Worm (Caenorhabditis elegans) whole organism, young adult: ENCODE data around the gene tofu-1.

Experiments
- B0336.3 ChIP-seq: fragments of 200-800 bp; sonication (Bioruptor generic); IDR thresholded peaks from 2 replicates; pipeline ENCODE4 v1.3.6; 2022; ENCODE audit warnings: missing genetic modification characterization, missing compliant biosample characterization
- C06A6.2 ChIP-seq: fragments of 200-800 bp; sonication (Bioruptor generic); conservative IDR thresholded peaks from 2 replicates; pipeline ENCODE4 v1.3.6; 2022; ENCODE audit warnings: missing genetic modification characterization, missing compliant biosample characterization
- F10E7.11 ChIP-seq: sonication (generic microtip); optimal IDR thresholded peaks from 2 replicates; lab custom pipeline; 2017; ENCODE audit warnings: mild to moderate bottlenecking, missing genetic modification characterization, moderate library complexity, missing compliant biosample characterization
- F39B2.1 ChIP-seq: fragments of 200-800 bp; sonication (Bioruptor generic); IDR thresholded peaks from 2 replicates; pipeline ENCODE4 v1.3.6; 2022; ENCODE audit warnings: missing genetic modification reagents, missing genetic modification characterization, missing compliant biosample characterization
- F57A8.1 ChIP-seq: fragments of 200-800 bp; sonication (Bioruptor generic); optimal IDR thresholded peaks from 2 replicates; lab custom pipeline; 2018; ENCODE audit warnings: mild to moderate bottlenecking, missing genetic modification characterization, moderate library complexity, missing compliant biosample characterization
- F57C9.4 ChIP-seq: sonication (generic microtip); optimal IDR thresholded peaks from 2 replicates; lab custom pipeline; 2017; ENCODE audit warnings: mild to moderate bottlenecking, missing genetic modification characterization, missing compliant biosample characterization
- K11D2.4 ChIP-seq: fragments of 200-800 bp; sonication (Bioruptor generic); IDR thresholded peaks from 2 replicates; pipeline ENCODE4 v1.3.6; 2022; ENCODE audit warnings: missing genetic modification reagents, missing genetic modification characterization, missing compliant biosample characterization
- Y53G8AR.9 ChIP-seq: fragments of 200-800 bp; sonication (Bioruptor generic); conservative IDR thresholded peaks from 2 replicates; pipeline ENCODE4 v1.3.6; 2022; ENCODE audit warnings: missing genetic modification reagents, missing genetic modification characterization, missing compliant biosample characterization
- athp-1 ChIP-seq: sonication (generic microtip); optimal IDR thresholded peaks from 2 replicates; lab custom pipeline; 2017; ENCODE audit warnings: mild to moderate bottlenecking, missing genetic modification characterization, missing compliant biosample characterization
- bed-1 ChIP-seq: fragments of 200-800 bp; sonication (Bioruptor generic); IDR thresholded peaks from 2 replicates; pipeline ENCODE4 v1.3.6; 2022; ENCODE audit warnings: missing genetic modification reagents, missing genetic modification characterization, missing compliant biosample characterization
- ccch-3 ChIP-seq: fragments of 200-800 bp; sonication (Bioruptor generic); optimal IDR thresholded peaks from 2 replicates; lab custom pipeline; 2018; ENCODE audit warnings: mild to moderate bottlenecking, missing genetic modification characterization, missing compliant biosample characterization
- cebp-1 ChIP-seq, 2 experiments: fragments of 200-800 bp in 1 of 2; sonication (Bioruptor generic) in 1 of 2; sonication (generic microtip) in 1 of 2; IDR thresholded peaks in 1 of 2; optimal IDR thresholded peaks in 1 of 2; 2 replicates each; pipeline versions ENCODE4 v1.3.6 to Lab custom; 2017 to 2022; ENCODE audit warnings: missing compliant biosample characterization in 2 of 2, missing genetic modification characterization in 2 of 2, mild to moderate bottlenecking in 1 of 2, missing genetic modification reagents in 1 of 2, moderate library complexity in 1 of 2
- ceh-100 ChIP-seq: fragments of 200-800 bp; sonication (Bioruptor generic); IDR thresholded peaks from 2 replicates; pipeline ENCODE4 v1.3.6; 2022; ENCODE audit warnings: missing genetic modification reagents, missing genetic modification characterization, missing compliant biosample characterization
- ceh-27 ChIP-seq: fragments of 200-800 bp; sonication (Bioruptor generic); optimal IDR thresholded peaks from 2 replicates; lab custom pipeline; 2018; ENCODE audit warnings: mild to moderate bottlenecking, missing genetic modification characterization, moderate library complexity, missing compliant biosample characterization
- ceh-58 ChIP-seq: fragments of 200-800 bp; sonication (Bioruptor generic); IDR thresholded peaks from 2 replicates; pipeline ENCODE4 v1.3.6; 2022; ENCODE audit warnings: missing genetic modification characterization, missing compliant biosample characterization
- ceh-91 ChIP-seq: fragments of 200-800 bp; sonication (Bioruptor generic); IDR thresholded peaks from 2 replicates; pipeline ENCODE4 v1.3.6; 2022; ENCODE audit warnings: missing genetic modification reagents, missing genetic modification characterization, missing compliant biosample characterization
- dpff-1 ChIP-seq: sonication (generic microtip); optimal IDR thresholded peaks from 2 replicates; lab custom pipeline; 2017; ENCODE audit warnings: mild to moderate bottlenecking, missing genetic modification characterization, missing compliant biosample characterization
- dpl-1 ChIP-seq: fragments of 150-350 bp; optimal IDR thresholded peaks from 2 replicates; lab custom pipeline; 2014; ENCODE audit warnings: missing biosample characterization, missing genetic modification reagents, missing genetic modification characterization
- egl-18 ChIP-seq: fragments of 200-800 bp; sonication (Bioruptor generic); IDR thresholded peaks from 2 replicates; pipeline ENCODE4 v1.3.6; 2022; ENCODE audit warnings: missing genetic modification reagents, missing genetic modification characterization, missing compliant biosample characterization
- egl-44 ChIP-seq: fragments of 200-800 bp; sonication (Bioruptor generic); IDR thresholded peaks from 2 replicates; pipeline ENCODE4 v1.3.6; 2022; ENCODE audit warnings: missing genetic modification reagents, missing genetic modification characterization, missing compliant biosample characterization
- ekl-4 ChIP-seq: fragments of 200-800 bp; sonication (Bioruptor generic); IDR thresholded peaks from 2 replicates; pipeline ENCODE4 v1.3.6; 2022; ENCODE audit warnings: missing genetic modification reagents, missing genetic modification characterization, missing compliant biosample characterization
- gei-17 ChIP-seq: fragments of 200-800 bp; sonication (Bioruptor generic); optimal IDR thresholded peaks from 2 replicates; lab custom pipeline; 2018; ENCODE audit warnings: mild to moderate bottlenecking, missing genetic modification characterization, missing compliant biosample characterization
- him-1 ChIP-seq: sonication (generic microtip); optimal IDR thresholded peaks from 2 replicates; lab custom pipeline; 2016; ENCODE audit warnings: missing genotype, missing genetic modification reagents, missing genetic modification characterization, missing compliant biosample characterization
- hlh-12 ChIP-seq: sonication (generic microtip); optimal IDR thresholded peaks from 2 replicates; lab custom pipeline; 2016; ENCODE audit warnings: missing genetic modification characterization, missing compliant biosample characterization
- hlh-26 ChIP-seq: fragments of 200-800 bp; sonication (Bioruptor generic); conservative IDR thresholded peaks from 2 replicates; pipeline ENCODE4 v1.3.6; 2022; ENCODE audit warnings: missing genetic modification reagents, missing genetic modification characterization, missing compliant biosample characterization
- hmg-1.2 ChIP-seq: fragments of 200-800 bp; sonication (Bioruptor generic); IDR thresholded peaks from 2 replicates; pipeline ENCODE4 v1.3.6; 2022; ENCODE audit warnings: missing genetic modification reagents, missing genetic modification characterization, missing compliant biosample characterization
- hmg-20 ChIP-seq: fragments of 200-800 bp; sonication (Bioruptor generic); IDR thresholded peaks from 2 replicates; pipeline ENCODE4 v1.3.6; 2022; ENCODE audit warnings: missing genetic modification reagents, missing genetic modification characterization, missing compliant biosample characterization
- lag-1 ChIP-seq: fragments of 200-800 bp; sonication (Bioruptor generic); IDR thresholded peaks from 2 replicates; pipeline ENCODE4 v1.3.6; 2022; ENCODE audit warnings: missing genetic modification reagents, missing genetic modification characterization, missing compliant biosample characterization
- let-607 ChIP-seq, 2 experiments: fragments of 200-800 bp in 1 of 2; sonication (Bioruptor generic) in 1 of 2; sonication (generic microtip) in 1 of 2; optimal IDR thresholded peaks; 2 replicates each; lab custom pipeline; 2016 to 2018; ENCODE audit warnings: mild to moderate bottlenecking in 2 of 2, missing compliant biosample characterization in 2 of 2, missing genetic modification characterization in 2 of 2, moderate library complexity in 2 of 2, missing genotype in 1 of 2
- lin-26 ChIP-seq: fragments of 200-800 bp; sonication (Bioruptor generic); IDR thresholded peaks from 2 replicates; pipeline ENCODE4 v1.3.6; 2022; ENCODE audit warnings: missing genetic modification reagents, missing genetic modification characterization, missing compliant biosample characterization
- lin-40 ChIP-seq: sonication (generic microtip); optimal IDR thresholded peaks from 2 replicates; lab custom pipeline; 2016; ENCODE audit warnings: missing genetic modification characterization, mild to moderate bottlenecking, missing compliant biosample characterization, missing genotype, missing genetic modification reagents
- madf-6 ChIP-seq: fragments of 200-800 bp; sonication (Bioruptor generic); IDR thresholded peaks from 2 replicates; pipeline ENCODE4 v1.3.6; 2022; ENCODE audit warnings: missing genetic modification reagents, missing genetic modification characterization, missing compliant biosample characterization
- mcd-1 ChIP-seq: fragments of 200-800 bp; sonication (Bioruptor generic); IDR thresholded peaks from 2 replicates; pipeline ENCODE4 v1.3.6; 2022; ENCODE audit warnings: missing genetic modification reagents, missing genetic modification characterization, missing compliant biosample characterization
- mxl-1 ChIP-seq: sonication (generic microtip); optimal IDR thresholded peaks from 2 replicates; lab custom pipeline; 2016; ENCODE audit warnings: missing genetic modification characterization, missing compliant biosample characterization
- nhr-120 ChIP-seq: fragments of 200-800 bp; sonication (Bioruptor generic); IDR thresholded peaks from 2 replicates; pipeline ENCODE4 v1.3.6; 2022; ENCODE audit warnings: missing genetic modification characterization, missing compliant biosample characterization
- nhr-90 ChIP-seq: sonication (generic microtip); optimal IDR thresholded peaks from 2 replicates; lab custom pipeline; 2016; ENCODE audit warnings: missing genotype, mild to moderate bottlenecking, missing genetic modification characterization, missing compliant biosample characterization
- pbrm-1 ChIP-seq: fragments of 200-800 bp; sonication (Bioruptor generic); IDR thresholded peaks from 2 replicates; pipeline ENCODE4 v1.3.6; 2022; ENCODE audit warnings: missing genetic modification reagents, missing genetic modification characterization, missing compliant biosample characterization
- rcor-1 ChIP-seq: fragments of 200-800 bp; sonication (Bioruptor generic); IDR thresholded peaks from 2 replicates; pipeline ENCODE4 v1.3.6; 2022; ENCODE audit warnings: missing genetic modification reagents, missing genetic modification characterization, missing compliant biosample characterization
- rec-8 ChIP-seq, 2 experiments: sonication (generic microtip); optimal IDR thresholded peaks; 2 replicates each; lab custom pipeline; 2016; ENCODE audit warnings: mild to moderate bottlenecking in 2 of 2, missing genetic modification characterization in 2 of 2, missing genetic modification reagents in 2 of 2, missing genotype in 2 of 2, missing biosample characterization in 1 of 2, missing compliant biosample characterization in 1 of 2, moderate library complexity in 1 of 2
- sptf-2 ChIP-seq: fragments of 200-800 bp; sonication (Bioruptor generic); optimal IDR thresholded peaks from 2 replicates; lab custom pipeline; 2018; ENCODE audit warnings: mild to moderate bottlenecking, missing genetic modification characterization, missing compliant biosample characterization
- tbx-9 ChIP-seq: sonication (generic microtip); optimal IDR thresholded peaks from 2 replicates; lab custom pipeline; 2016; ENCODE audit warnings: borderline replicate concordance, missing genetic modification characterization, inconsistent platforms, missing compliant biosample characterization
- unc-130 ChIP-seq: sonication (generic microtip); optimal IDR thresholded peaks from 2 replicates; lab custom pipeline; 2016; ENCODE audit warnings: missing genetic modification reagents, missing genetic modification characterization, missing compliant biosample characterization

Gene tofu-1

ce11 chrV:9958231-9958630 is 22.7 kb upstream of the tofu-1 start, which contains the start of gene anmt-3:
TSS of gene anmt-3 (minus strand) at chrV:9958331.
- TF ChIP-seq ekl-4 (GFP tag; lab: Robert Waterston, UW): no peak
- TF ChIP-seq ceh-58: no peak
- no peak for TF ChIP-seq C06A6.2 (GFP tag; lab: Robert Waterston, UW)
- no peak for TF ChIP-seq sptf-2 (GFP tag; lab: Kevin White, UChicago)
- no peak for TF ChIP-seq gei-17 (GFP tag; lab: Kevin White, UChicago)
- TF ChIP-seq him-1: no peak

- TF ChIP-seq dpl-1 (no peak), mxl-1 (tag; lab: Kevin White, UChicago) (no peak), lin-26 (GFP tag; lab: Robert Waterston, UW) (no peak), hmg-20 (GFP tag; lab: Robert Waterston, UW) (no peak), mcd-1 (GFP tag; lab: Robert Waterston, UW) (no peak), hmg-1.2 (GFP tag; lab: Robert Waterston, UW) (no peak), madf-6 (no peak), ceh-100 (GFP tag; lab: Robert Waterston, UW) (no peak), F39B2.1 (GFP tag; lab: Robert Waterston, UW) (no peak), cebp-1 (GFP tag; IDR thresholded peaks at IDR 0.05; lab: Robert Waterston, UW) (no peak), cebp-1 (tag; optimal IDR thresholded peaks at IDR 0.05; lab: Kevin White, UChicago) (no peak), sptf-2 (GFP tag; lab: Kevin White, UChicago) (no peak), nhr-90 (no peak), Y53G8AR.9 (GFP tag; lab: Robert Waterston, UW) (no peak), athp-1 (tag; lab: Kevin White, UChicago) (no peak)
Measured at ce11 chrV:9958654-9959053, 22.3 kb upstream of the tofu-1 start.

ce11 chrV:9960376-9960775 is 20.6 kb upstream of the tofu-1 start, which contains the start of gene T07C12.10:
TSS of gene T07C12.10 (minus strand) at chrV:9960476.
- TF ChIP-seq ekl-4 (GFP tag; lab: Robert Waterston, UW): no peak
- no peak for TF ChIP-seq rec-8 (tag; optimal IDR thresholded peaks at IDR 0.05; lab: Kevin White, UChicago)
- no peak for TF ChIP-seq F57C9.4 (tag; lab: Kevin White, UChicago)
- TF ChIP-seq egl-44 (GFP tag; lab: Robert Waterston, UW): no peak
- no peak for TF ChIP-seq let-607 (tag; optimal IDR thresholded peaks at IDR 0.05; lab: Kevin White, UChicago)
- TF ChIP-seq madf-6: no peak
- TF ChIP-seq tbx-9: no peak
- TF ChIP-seq ceh-100 (GFP tag; lab: Robert Waterston, UW): no peak
- no peak for TF ChIP-seq K11D2.4
- TF ChIP-seq Y53G8AR.9 (GFP tag; lab: Robert Waterston, UW): no peak
- no peak for TF ChIP-seq ccch-3 (GFP tag; lab: Kevin White, UChicago)
- TF ChIP-seq, all 124 proteins: peak for 0

ce11 chrV:9962394-9962793 is 18.6 kb upstream of the tofu-1 start, which contains the start of gene madf-4:
TSS of gene madf-4 (minus strand) at chrV:9962494.
- TF ChIP-seq pbrm-1 (GFP tag; lab: Robert Waterston, UW) (no peak), lag-1 (GFP tag; lab: Robert Waterston, UW) (no peak), nhr-120 (GFP tag; lab: Robert Waterston, UW) (no peak), bed-1 (GFP tag; lab: Robert Waterston, UW) (no peak), F57A8.1 (GFP tag; lab: Kevin White, UChicago) (no peak), lin-40 (tag; lab: Kevin White, UChicago) (no peak), hlh-12 (tag; lab: Kevin White, UChicago) (no peak), hlh-26 (no peak), ccch-3 (GFP tag; lab: Kevin White, UChicago) (no peak), dpff-1 (tag; lab: Kevin White, UChicago) (no peak), ceh-27 (no peak), unc-130 (no peak), egl-18 (GFP tag; lab: Robert Waterston, UW) (no peak), B0336.3 (GFP tag; lab: Robert Waterston, UW) (no peak), ceh-91 (no peak), rcor-1 (no peak), F10E7.11 (tag; lab: Kevin White, UChicago) (no peak)
